Fruit fly (Drosophila melanogaster) whole organism, embryonic: ENCODE results near the gene CG31321.
A peak's percentile ranks its signal among the peaks of the same experiment; 100 is the strongest.

Experiments
- Asciz ChIP-seq: fragments of 200-800 bp; sonication (Bioruptor generic); optimal IDR thresholded peaks from 2 replicates; lab custom pipeline; 2017; ENCODE audit warnings: missing biosample characterization, mild to moderate bottlenecking, missing genetic modification characterization, missing genetic modification reagents
- CG10267 ChIP-seq: fragments of 200-800 bp; sonication (Bioruptor generic); optimal IDR thresholded peaks from 2 replicates; lab custom pipeline; 2018; ENCODE audit warnings: missing biosample characterization, mild to moderate bottlenecking, missing genetic modification characterization, moderate library complexity
- CG10979 ChIP-seq: fragments of 200-800 bp; sonication (Bioruptor generic); optimal IDR thresholded peaks from 2 replicates; lab custom pipeline; 2018; ENCODE audit warnings: missing biosample characterization, mild to moderate bottlenecking, missing genetic modification characterization, moderate library complexity
- CG11504 ChIP-seq: fragments of 200-800 bp; sonication (Bioruptor generic); optimal IDR thresholded peaks from 3 replicates; lab custom pipeline; 2019; ENCODE audit warnings: missing biosample characterization, mild to moderate bottlenecking, missing genetic modification characterization, moderate library complexity
- CG12299 ChIP-seq: fragments of 200-800 bp; sonication (Bioruptor generic); optimal IDR thresholded peaks from 2 replicates; lab custom pipeline; 2018; ENCODE audit warnings: missing biosample characterization, mild to moderate bottlenecking, missing genetic modification characterization
- CG13296 ChIP-seq: fragments of 200-800 bp; sonication (Bioruptor generic); optimal IDR thresholded peaks from 3 replicates; lab custom pipeline; 2018; ENCODE audit warnings: missing biosample characterization, mild to moderate bottlenecking, missing genetic modification characterization
- CG14710 ChIP-seq: fragments of 200-800 bp; sonication (Bioruptor generic); optimal IDR thresholded peaks from 3 replicates; lab custom pipeline; 2019; ENCODE audit warnings: missing biosample characterization, mild to moderate bottlenecking, missing genetic modification characterization, moderate library complexity
- CG15011 ChIP-seq: fragments of 200-800 bp; sonication (Bioruptor generic); optimal IDR thresholded peaks from 3 replicates; lab custom pipeline; 2018; ENCODE audit warnings: missing biosample characterization, mild to moderate bottlenecking, missing genetic modification characterization
- CG15696 ChIP-seq: fragments of 200-800 bp; sonication (Bioruptor generic); optimal IDR thresholded peaks from 2 replicates; lab custom pipeline; 2019; ENCODE audit warnings: missing biosample characterization, mild to moderate bottlenecking, missing genetic modification characterization, moderate library complexity
- CG16815 ChIP-seq: fragments of 200-800 bp; sonication (Bioruptor generic); optimal IDR thresholded peaks from 3 replicates; lab custom pipeline; 2017; ENCODE audit warnings: missing biosample characterization, mild to moderate bottlenecking, missing genetic modification characterization
- CG2129 ChIP-seq: fragments of 200-800 bp; sonication (Bioruptor generic); IDR thresholded peaks from 2 replicates; pipeline ENCODE4 v1.3.6; 2022; ENCODE audit warnings: missing biosample characterization, missing genetic modification characterization; ENCODE audit not compliant: partially characterized antibody
- CG31441 ChIP-seq: fragments of 200-800 bp; sonication (Bioruptor generic); IDR thresholded peaks from 2 replicates; pipeline ENCODE4 v1.3.6; 2022; ENCODE audit warnings: missing biosample characterization, missing genetic modification characterization
- CG32767 ChIP-seq: fragments of 200-800 bp; sonication (Bioruptor generic); IDR thresholded peaks from 2 replicates; pipeline ENCODE4 v1.3.6; 2022; ENCODE audit warnings: missing biosample characterization, missing genetic modification characterization
- CG3281 ChIP-seq: fragments of 200-800 bp; sonication (Bioruptor generic); optimal IDR thresholded peaks from 3 replicates; lab custom pipeline; 2017; ENCODE audit warnings: missing biosample characterization, mild to moderate bottlenecking, missing genetic modification characterization
- CG4424 ChIP-seq: fragments of 200-800 bp; sonication (Bioruptor generic); optimal IDR thresholded peaks from 3 replicates; lab custom pipeline; 2016; ENCODE audit warnings: missing biosample characterization, missing genetic modification characterization
- CG6175 ChIP-seq: fragments of 200-800 bp; sonication (Bioruptor generic); IDR thresholded peaks from 3 replicates; pipeline ENCODE4 v1.3.6; 2022; ENCODE audit warnings: missing biosample characterization, missing genetic modification characterization
- CG6689 ChIP-seq: fragments of 200-800 bp; sonication (Bioruptor generic); IDR thresholded peaks from 2 replicates; pipeline ENCODE4 v1.3.6; 2022; ENCODE audit warnings: missing biosample characterization, missing genetic modification characterization
- CG7963 ChIP-seq: fragments of 200-800 bp; sonication (Bioruptor generic); IDR thresholded peaks from 3 replicates; pipeline ENCODE4 v1.3.6; 2022; ENCODE audit warnings: missing biosample characterization, missing genetic modification characterization; ENCODE audit not compliant: partially characterized antibody
- CG8290 ChIP-seq, 3 experiments: fragments of 200-800 bp; sonication (Bioruptor generic); optimal IDR thresholded peaks; 2 replicates each; lab custom pipeline; 2016 to 2019; ENCODE audit warnings: missing biosample characterization in 3 of 3, missing genetic modification characterization in 3 of 3, mild to moderate bottlenecking in 2 of 3, moderate library complexity in 1 of 3
- CG8478 ChIP-seq: fragments of >200 bp; optimal IDR thresholded peaks from 2 replicates; lab custom pipeline; 2018
- CG8765 ChIP-seq: fragments of 200-800 bp; sonication (Bioruptor generic); IDR thresholded peaks from 2 replicates; pipeline ENCODE4 v1.3.6; 2022; ENCODE audit warnings: missing biosample characterization, missing genetic modification characterization
- CoRest ChIP-seq: fragments of 200-800 bp; sonication (Bioruptor generic); optimal IDR thresholded peaks from 3 replicates; lab custom pipeline; 2018; ENCODE audit warnings: missing biosample characterization, mild to moderate bottlenecking, missing genetic modification characterization, moderate library complexity
- D19A ChIP-seq: fragments of 200-800 bp; optimal IDR thresholded peaks from 3 replicates; lab custom pipeline; 2019; ENCODE audit warnings: missing biosample characterization, mild to moderate bottlenecking, missing genetic modification characterization, moderate library complexity
- Doc2 ChIP-seq: fragments of 200-800 bp; sonication (Bioruptor generic); IDR thresholded peaks from 2 replicates; pipeline ENCODE4 v1.3.6; 2022; ENCODE audit warnings: missing biosample characterization, missing genetic modification characterization
- Doc3 ChIP-seq: fragments of 200-800 bp; sonication (Bioruptor generic); IDR thresholded peaks from 3 replicates; pipeline ENCODE4 v1.3.6; 2022; ENCODE audit warnings: missing biosample characterization, missing genetic modification characterization; ENCODE audit not compliant: partially characterized antibody
- Gug ChIP-seq: fragments of 200-800 bp; sonication (Bioruptor generic); IDR thresholded peaks from 4 replicates; pipeline ENCODE4 v1.3.6; 2022; ENCODE audit warnings: missing biosample characterization, missing genetic modification characterization
- Nf-YA ChIP-seq: fragments of 200-800 bp; sonication (Bioruptor generic); IDR thresholded peaks from 2 replicates; pipeline ENCODE4 v1.3.6; 2022; ENCODE audit warnings: missing biosample characterization, missing genetic modification characterization
- Nf-YB ChIP-seq: fragments of 200-800 bp; sonication (Bioruptor generic); optimal IDR thresholded peaks from 3 replicates; lab custom pipeline; 2019; ENCODE audit warnings: missing biosample characterization, mild to moderate bottlenecking, missing genetic modification characterization, moderate library complexity
- Nf-YC ChIP-seq: fragments of 200-800 bp; optimal IDR thresholded peaks from 3 replicates; lab custom pipeline; 2019; ENCODE audit warnings: missing biosample characterization, mild to moderate bottlenecking, missing genetic modification characterization, moderate library complexity
- Scr ChIP-seq: fragments of 200-800 bp; sonication (Bioruptor generic); IDR thresholded peaks from 2 replicates; pipeline ENCODE4 v1.3.6; 2022; ENCODE audit warnings: missing biosample characterization, missing genetic modification characterization; ENCODE audit not compliant: partially characterized antibody
- Sox100B ChIP-seq: fragments of 200-800 bp; sonication (Bioruptor generic); optimal IDR thresholded peaks from 3 replicates; lab custom pipeline; 2018; ENCODE audit warnings: missing biosample characterization, mild to moderate bottlenecking, missing genetic modification characterization
- br ChIP-seq: fragments of >200 bp; optimal IDR thresholded peaks from 2 replicates; lab custom pipeline; 2017
- cg ChIP-seq: fragments of 200-800 bp; sonication (Bioruptor generic); optimal IDR thresholded peaks from 3 replicates; lab custom pipeline; 2019; ENCODE audit warnings: missing biosample characterization, mild to moderate bottlenecking, missing genetic modification characterization, moderate library complexity
- cwo ChIP-seq: fragments of 200-800 bp; sonication (Bioruptor generic); optimal IDR thresholded peaks from 3 replicates; lab custom pipeline; 2017; ENCODE audit warnings: missing biosample characterization, missing genetic modification characterization, mild to moderate bottlenecking, moderate library complexity, missing genetic modification reagents
- dmrt99B ChIP-seq: fragments of 200-800 bp; sonication (Bioruptor generic); optimal IDR thresholded peaks from 2 replicates; lab custom pipeline; 2018; ENCODE audit warnings: missing biosample characterization, mild to moderate bottlenecking, missing genetic modification characterization, moderate library complexity
- dysf ChIP-seq: fragments of 200-800 bp; sonication (Bioruptor generic); IDR thresholded peaks from 3 replicates; pipeline ENCODE4 v1.3.6; 2022; ENCODE audit warnings: missing biosample characterization, missing genetic modification characterization
- fd3F ChIP-seq: fragments of 200-800 bp; sonication (Bioruptor generic); optimal IDR thresholded peaks from 2 replicates; lab custom pipeline; 2018; ENCODE audit warnings: missing biosample characterization, mild to moderate bottlenecking, missing genetic modification characterization, moderate library complexity
- hbn ChIP-seq: fragments of 200-800 bp; sonication (Bioruptor generic); IDR thresholded peaks from 2 replicates; pipeline ENCODE4 v1.3.6; 2022; ENCODE audit warnings: missing biosample characterization, missing genetic modification characterization; ENCODE audit not compliant: partially characterized antibody
- tap ChIP-seq: fragments of 200-800 bp; optimal IDR thresholded peaks from 3 replicates; lab custom pipeline; 2019; ENCODE audit warnings: missing biosample characterization, mild to moderate bottlenecking, missing genetic modification characterization, moderate library complexity
- tll ChIP-seq, 2 experiments: fragments of 200-800 bp in 1 of 2; fragments of >200 bp in 1 of 2; sonication (Bioruptor generic) in 1 of 2; optimal IDR thresholded peaks; 2 replicates each; lab custom pipeline; 2017 to 2019; ENCODE audit warnings: missing biosample characterization in 2 of 2, missing genetic modification characterization in 2 of 2, mild to moderate bottlenecking in 1 of 2, moderate library complexity in 1 of 2
- trem ChIP-seq: fragments of 200-800 bp; optimal IDR thresholded peaks from 3 replicates; lab custom pipeline; 2019; ENCODE audit warnings: missing biosample characterization, mild to moderate bottlenecking, missing genetic modification characterization, moderate library complexity
- vvl ChIP-seq: fragments of 200-800 bp; sonication (Bioruptor generic); IDR thresholded peaks from 2 replicates; pipeline ENCODE4 v1.3.6; 2022; ENCODE audit warnings: missing biosample characterization, missing genetic modification characterization
- zfh2 ChIP-seq: fragments of 200-800 bp; sonication (Bioruptor generic); optimal IDR thresholded peaks from 2 replicates; lab custom pipeline; 2016; ENCODE audit warnings: missing biosample characterization, missing genetic modification characterization

CG31321 gene

dm6 chr3R:14279311-14279998 lies 30.7 kb upstream of the CG31321 start (continued):
- TF ChIP-seq vvl (GFP tag; lab: Robert Waterston, UW) (peak; percentile 46; the same call in 1 of the 2 replicates), cg (GFP tag; lab: Kevin White, UChicago) (peak; percentile 57), CG10979 (peak; percentile 52), dysf (GFP tag; lab: Robert Waterston, UW) (peak; percentile 41; the same call in 1 of the 3 replicates), CG31441 (GFP tag; lab: Robert Waterston, UW) (peak; percentile 39), Doc3 (GFP tag; lab: Robert Waterston, UW) (no peak), trem (peak; percentile 24), CG8290 (GFP tag; optimal IDR thresholded peaks at IDR 0.05; lab: Kevin White, UChicago) (peak; percentile 34), CG8290 (tag; optimal IDR thresholded peaks at IDR 0.05; lab: Kevin White, UChicago) (no peak), fd3F (no peak), Sox100B (GFP tag; lab: Kevin White, UChicago) (peak; percentile 39), D19A (tag; lab: Kevin White, UChicago) (peak; percentile 43), CG7963 (GFP tag; lab: Robert Waterston, UW) (no peak), cwo (GFP tag; lab: Kevin White, UChicago) (peak; percentile 38), CG6175 (no peak), CG16815 (GFP tag; lab: Kevin White, UChicago) (no peak), CG11504 (tag; lab: Kevin White, UChicago) (peak; percentile 62), tll (GFP tag; optimal IDR thresholded peaks at IDR 0.05; lab: Kevin White, UChicago) (no peak), zfh2 (GFP tag; lab: Kevin White, UChicago) (no peak), Asciz (GFP tag; lab: Kevin White, UChicago) (peak; percentile 17), CG14710 (tag; lab: Kevin White, UChicago) (peak; percentile 28), br (no peak), Nf-YB (GFP tag; lab: Kevin White, UChicago) (no peak), CG6689 (GFP tag; lab: Robert Waterston, UW) (0 out of 2 replicates have a peak, but pooled peaks have one; percentile 19), CG8765 (GFP tag; lab: Robert Waterston, UW) (no peak), CoRest (tag; lab: Kevin White, UChicago) (peak; percentile 47), Nf-YC (tag; lab: Kevin White, UChicago) (no peak), CG13296 (peak; percentile 17), CG10267 (peak; percentile 22), Scr (GFP tag; lab: Robert Waterston, UW) (no peak), Gug (GFP tag; lab: Robert Waterston, UW) (no peak), CG3281 (peak; percentile 50), CG15696 (tag; lab: Kevin White, UChicago) (no peak), CG12299 (tag; lab: Kevin White, UChicago) (peak; percentile 19), Nf-YA (GFP tag; lab: Robert Waterston, UW) (no peak), CG32767 (GFP tag; lab: Robert Waterston, UW) (no peak), tap (tag; lab: Kevin White, UChicago) (no peak), CG15011 (GFP tag; lab: Kevin White, UChicago) (no peak), dmrt99B (tag; lab: Kevin White, UChicago) (peak; percentile 57), CG8478 (lab: Kevin White, UChicago) (no peak), CG2129 (no peak), CG4424 (GFP tag; lab: Kevin White, UChicago) (peak; percentile 13), hbn (no peak), Doc2 (GFP tag; lab: Robert Waterston, UW) (no peak)
